Fruit fly (Drosophila melanogaster) whole organism, wandering third instar larva: ENCODE data around the gene Tim13.

Experiments used
- GATAd ChIP-seq: sonication (Bioruptor generic); optimal IDR thresholded peaks from 2 replicates; lab custom pipeline; 2016; ENCODE audit warnings: missing biosample characterization, missing genetic modification characterization
- Myc ChIP-seq: fragments of >200 bp; optimal IDR thresholded peaks from 2 replicates; lab custom pipeline; 2017
- N ChIP-seq: fragments of >200 bp; optimal IDR thresholded peaks from 2 replicates; lab custom pipeline; 2018; ENCODE audit warnings: missing biosample characterization, missing external identifiers, missing genetic modification characterization
- Vsx2 ChIP-seq: fragments of 200-300, 225-300 bp; sonication (Bioruptor generic); optimal IDR thresholded peaks from 2 replicates; lab custom pipeline; 2018; ENCODE audit warnings: missing biosample characterization, missing genetic modification characterization; ENCODE audit not compliant: partially characterized antibody
- psq ChIP-seq: fragments of 200-800 bp; sonication (Bioruptor generic); optimal IDR thresholded peaks from 3 replicates; lab custom pipeline; 2017; ENCODE audit warnings: missing biosample characterization, mild to moderate bottlenecking, missing genetic modification characterization, moderate library complexity
- rgr ChIP-seq: fragments of 200-800 bp; sonication (Bioruptor generic); optimal IDR thresholded peaks from 3 replicates; lab custom pipeline; 2016; ENCODE audit warnings: missing biosample characterization, mild to moderate bottlenecking, missing genetic modification characterization
- usp ChIP-seq: fragments of >200 bp; optimal IDR thresholded peaks from 2 replicates; lab custom pipeline; 2017; ENCODE audit warnings: missing biosample characterization, missing genetic modification characterization
- woc ChIP-seq: sonication (Bioruptor generic); optimal IDR thresholded peaks from 2 replicates; lab custom pipeline; 2016; ENCODE audit warnings: missing biosample characterization, mild to moderate bottlenecking, missing genetic modification characterization

- no peak for TF ChIP-seq GATAd (GFP tag; lab: Kevin White, UChicago)
- TF ChIP-seq Vsx2 (GFP tag; lab: Kevin White, UChicago), result no peak
- no peak for TF ChIP-seq usp (GFP tag; lab: Kevin White, UChicago)
- TF ChIP-seq Myc (lab: Kevin White, UChicago), result no peak
- no peak for TF ChIP-seq woc (GFP tag; lab: Kevin White, UChicago)
- no peak for TF ChIP-seq rgr (GFP tag; lab: Kevin White, UChicago)
- no peak for TF ChIP-seq psq
- no peak for TF ChIP-seq N (GFP tag; lab: Kevin White, UChicago)
These were observed 7.7 kb downstream of the Tim13 start for dm6 chr3L:11766563-11766962.
